Fruit fly (Drosophila melanogaster) whole organism: ENCODE data around the gene temp.

ENCODE experiments used
- CG8478 ChIP-seq: fragments of >200 bp; optimal IDR thresholded peaks from 2 replicates; lab custom pipeline; 2018; ENCODE audit warnings: inconsistent platforms
- Dll ChIP-seq: fragments of >200 bp; optimal IDR thresholded peaks from 2 replicates; lab custom pipeline; 2017
- psq ChIP-seq: fragments of >200 bp; optimal IDR thresholded peaks from 2 replicates; lab custom pipeline; 2017

DNA sequence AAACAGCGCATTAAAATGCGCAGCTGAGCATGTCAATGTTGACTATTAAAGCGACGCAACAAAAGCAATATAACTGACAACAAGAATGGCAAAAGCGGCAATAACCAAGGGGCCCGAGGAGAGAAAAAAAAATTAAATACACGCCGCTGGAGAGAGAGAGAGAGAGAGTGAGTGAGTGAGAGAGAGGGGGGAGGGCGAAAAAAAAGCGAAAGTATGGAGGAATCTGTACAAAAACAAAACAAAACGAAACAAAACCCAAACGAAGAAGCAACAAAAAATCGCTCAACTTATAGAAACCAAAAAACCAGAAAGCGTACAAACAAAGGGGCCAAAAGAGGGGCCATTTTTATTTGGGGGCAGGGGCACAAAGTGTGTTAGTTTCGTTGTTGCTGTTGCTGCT is 21.2 kb upstream of the temp start:
- no peak for TF ChIP-seq Dll (lab: Kevin White, UChicago)
- TF ChIP-seq psq (lab: Kevin White, UChicago), result no peak
- no peak for TF ChIP-seq CG8478 (lab: Kevin White, UChicago)
